Worm (Caenorhabditis elegans): ENCODE data around the gene fsn-1.

DNA sequence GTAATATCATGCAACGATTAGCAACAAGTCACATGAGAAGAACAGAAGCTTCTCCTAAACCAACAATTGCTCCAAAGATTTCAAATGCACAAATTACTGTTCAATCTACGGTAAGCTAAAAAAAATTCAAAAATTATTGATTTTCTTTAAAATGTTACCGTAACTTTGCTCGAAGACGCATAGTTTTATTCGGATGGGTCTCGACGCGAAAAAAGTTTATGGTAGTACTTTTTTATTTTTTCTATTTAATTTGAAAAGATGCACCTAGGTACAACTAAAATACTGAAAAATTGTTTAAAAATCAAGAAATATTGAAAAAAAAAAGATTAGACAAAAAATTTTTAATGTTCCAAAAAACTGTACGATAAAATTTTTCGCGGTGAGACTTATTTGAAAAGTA, 50.5 kb downstream of the fsn-1 start:
- TF ChIP-seq W03F9.2 (tag; optimal IDR thresholded peaks at IDR 0.05) (no peak), dao-5 (tag; optimal IDR thresholded peaks at IDR 0.05) (no peak), him-1 (tag; optimal IDR thresholded peaks at IDR 0.05) (no peak)

Measured in whole organism, L4/young adult.